Fruit fly (Drosophila melanogaster) whole organism, prepupa: ENCODE results near the gene CG15330.
A peak's percentile ranks its signal among the peaks of the same experiment; 100 is the strongest.

Experiments
- CG10631 ChIP-seq: fragments of 200-800 bp; sonication (Bioruptor generic); optimal IDR thresholded peaks from 2 replicates; lab custom pipeline; 2016; ENCODE audit warnings: missing biosample characterization, missing genetic modification characterization
- CG10669 ChIP-seq: fragments of 200-800 bp; sonication (Bioruptor generic); optimal IDR thresholded peaks from 3 replicates; lab custom pipeline; 2018; ENCODE audit warnings: missing biosample characterization, mild to moderate bottlenecking, missing genetic modification characterization, moderate library complexity
- CG11294 ChIP-seq: fragments of 200-800 bp; sonication (Bioruptor generic); IDR thresholded peaks from 2 replicates; pipeline ENCODE4 v1.3.6; 2022; ENCODE audit warnings: missing biosample characterization, missing genetic modification characterization
- CG11762 ChIP-seq: fragments of 200-800 bp; sonication (Bioruptor generic); optimal IDR thresholded peaks from 3 replicates; lab custom pipeline; 2016; ENCODE audit warnings: missing biosample characterization, missing genetic modification characterization; ENCODE audit not compliant: insufficient read depth
- CG11902 ChIP-seq: fragments of 200-800 bp; sonication (Bioruptor generic); optimal IDR thresholded peaks from 3 replicates; lab custom pipeline; 2016; ENCODE audit warnings: missing biosample characterization, missing genetic modification characterization
- CG15336 ChIP-seq: fragments of 200-800 bp; sonication (Bioruptor generic); IDR thresholded peaks from 2 replicates; pipeline ENCODE4 v1.3.6; 2022; ENCODE audit warnings: missing biosample characterization, missing genetic modification characterization
- CG1621 ChIP-seq: fragments of 200-800 bp; sonication (Bioruptor generic); optimal IDR thresholded peaks from 3 replicates; lab custom pipeline; 2018; ENCODE audit warnings: missing biosample characterization, mild to moderate bottlenecking, missing genetic modification characterization
- CG16779 ChIP-seq: fragments of 200-800 bp; sonication (Bioruptor generic); optimal IDR thresholded peaks from 3 replicates; lab custom pipeline; 2017; ENCODE audit warnings: missing biosample characterization, mild to moderate bottlenecking, missing genetic modification characterization
- CG3032 ChIP-seq: fragments of 200-800 bp; optimal IDR thresholded peaks from 2 replicates; lab custom pipeline; 2019; ENCODE audit warnings: missing biosample characterization, mild to moderate bottlenecking, missing genetic modification characterization, moderate library complexity
- CG31627 ChIP-seq: fragments of 200-800 bp; sonication (Bioruptor generic); optimal IDR thresholded peaks from 3 replicates; lab custom pipeline; 2016; ENCODE audit warnings: missing biosample characterization, missing genetic modification characterization
- CG32006 ChIP-seq: fragments of 200-800 bp; sonication (Bioruptor generic); optimal IDR thresholded peaks from 3 replicates; lab custom pipeline; 2017; ENCODE audit warnings: missing biosample characterization, mild to moderate bottlenecking, missing genetic modification characterization
- CG34406 ChIP-seq: fragments of 200-800 bp; sonication (Bioruptor generic); optimal IDR thresholded peaks from 3 replicates; lab custom pipeline; 2016; ENCODE audit warnings: missing biosample characterization, missing genetic modification characterization
- CG6276 ChIP-seq: fragments of 200-800 bp; sonication (Bioruptor generic); optimal IDR thresholded peaks from 2 replicates; lab custom pipeline; 2017; ENCODE audit warnings: missing biosample characterization, mild to moderate bottlenecking, missing genetic modification characterization
- CG6792 ChIP-seq: fragments of 200-800 bp; sonication (Bioruptor generic); optimal IDR thresholded peaks from 3 replicates; lab custom pipeline; 2016; ENCODE audit warnings: missing biosample characterization, missing genetic modification characterization
- CG6808 ChIP-seq: fragments of 200-800 bp; sonication (Bioruptor generic); optimal IDR thresholded peaks from 3 replicates; lab custom pipeline; 2017; ENCODE audit warnings: missing biosample characterization, missing genetic modification characterization, mild to moderate bottlenecking, moderate library complexity, missing genetic modification reagents
- CG6854 ChIP-seq: fragments of 200-800 bp; sonication (Bioruptor generic); optimal IDR thresholded peaks from 2 replicates; lab custom pipeline; 2017; ENCODE audit warnings: missing biosample characterization, mild to moderate bottlenecking, missing genetic modification characterization
- CG7368 ChIP-seq: fragments of 200-800 bp; sonication (Bioruptor generic); optimal IDR thresholded peaks from 3 replicates; lab custom pipeline; 2016; ENCODE audit warnings: missing biosample characterization, missing genetic modification characterization
- CG8319 ChIP-seq: fragments of 200-800 bp; sonication (Bioruptor generic); optimal IDR thresholded peaks from 3 replicates; lab custom pipeline; 2016; ENCODE audit warnings: missing biosample characterization, missing genetic modification characterization
- CG8632 ChIP-seq: fragments of 200-800 bp; sonication (Bioruptor generic); optimal IDR thresholded peaks from 3 replicates; lab custom pipeline; 2016; ENCODE audit warnings: missing biosample characterization, missing genetic modification characterization
- CG9139 ChIP-seq: fragments of 200-800 bp; sonication (Bioruptor generic); optimal IDR thresholded peaks from 3 replicates; lab custom pipeline; 2017; ENCODE audit warnings: missing biosample characterization, mild to moderate bottlenecking, missing genetic modification characterization
- Eip75B ChIP-seq: fragments of 200-800 bp; sonication (Bioruptor generic); optimal IDR thresholded peaks from 3 replicates; lab custom pipeline; 2016; ENCODE audit warnings: missing biosample characterization, missing genetic modification characterization
- Eip78C ChIP-seq: fragments of 200-800 bp; sonication (Bioruptor generic); peaks from one replicate; lab custom pipeline; 2016; ENCODE audit warnings: missing biosample characterization, missing genetic modification characterization
- Eip93F ChIP-seq: fragments of 200-800 bp; sonication (Bioruptor generic); optimal IDR thresholded peaks from 2 replicates; lab custom pipeline; 2016; ENCODE audit warnings: missing biosample characterization, mild to moderate bottlenecking, missing genetic modification characterization
- Ets96B ChIP-seq: fragments of 200-800 bp; optimal IDR thresholded peaks from 2 replicates; lab custom pipeline; 2019; ENCODE audit warnings: missing biosample characterization, mild to moderate bottlenecking, missing genetic modification characterization, moderate library complexity
- Gug ChIP-seq: fragments of 200-800 bp; sonication (Bioruptor generic); IDR thresholded peaks from 2 replicates; pipeline ENCODE4 v1.3.6; 2022; ENCODE audit warnings: missing biosample characterization, missing genetic modification characterization
- Hr38 ChIP-seq: sonication (Bioruptor generic); optimal IDR thresholded peaks from 2 replicates; lab custom pipeline; 2016; ENCODE audit warnings: missing biosample characterization, missing genetic modification characterization
- Hr39 ChIP-seq: fragments of 200-800 bp; sonication (Bioruptor generic); optimal IDR thresholded peaks from 2 replicates; lab custom pipeline; 2016; ENCODE audit warnings: missing biosample characterization, missing genetic modification characterization
- Hr4 ChIP-seq: fragments of 200-800 bp; sonication (Bioruptor generic); optimal IDR thresholded peaks from 3 replicates; lab custom pipeline; 2016; ENCODE audit warnings: missing biosample characterization, missing genetic modification characterization
- Lpt ChIP-seq: fragments of 200-800 bp; sonication (Bioruptor generic); optimal IDR thresholded peaks from 3 replicates; lab custom pipeline; 2016; ENCODE audit warnings: missing biosample characterization, missing genetic modification characterization
- Met ChIP-seq: fragments of 200-800 bp; sonication (Bioruptor generic); optimal IDR thresholded peaks from 3 replicates; lab custom pipeline; 2016; ENCODE audit warnings: missing biosample characterization, missing genetic modification characterization
- OdsH ChIP-seq: fragments of 200-800 bp; sonication (Bioruptor generic); optimal IDR thresholded peaks from 3 replicates; lab custom pipeline; 2016; ENCODE audit warnings: missing biosample characterization, missing genetic modification characterization
- Smox ChIP-seq: fragments of 200-800 bp; sonication (Bioruptor generic); optimal IDR thresholded peaks from 3 replicates; lab custom pipeline; 2016; ENCODE audit warnings: missing biosample characterization, missing genetic modification characterization
- Sox102F ChIP-seq: fragments of 200-800 bp; sonication (Bioruptor generic); optimal IDR thresholded peaks from 2 replicates; lab custom pipeline; 2016; ENCODE audit warnings: missing biosample characterization, mild to moderate bottlenecking, missing genetic modification characterization
- Sox14 ChIP-seq: fragments of 200-800 bp; sonication (Bioruptor generic); optimal IDR thresholded peaks from 3 replicates; lab custom pipeline; 2016; ENCODE audit warnings: missing biosample characterization, missing genetic modification characterization
- Sox15 ChIP-seq: fragments of 200-800 bp; sonication (Bioruptor generic); optimal IDR thresholded peaks from 3 replicates; lab custom pipeline; 2016; ENCODE audit warnings: missing biosample characterization, missing genetic modification characterization
- achi ChIP-seq: fragments of 200-800 bp; sonication (Bioruptor generic); optimal IDR thresholded peaks from 3 replicates; lab custom pipeline; 2016; ENCODE audit warnings: missing biosample characterization, missing genetic modification characterization
- acj6 ChIP-seq: fragments of 200-800 bp; sonication (Bioruptor generic); optimal IDR thresholded peaks from 3 replicates; lab custom pipeline; 2016; ENCODE audit warnings: missing biosample characterization, missing genetic modification characterization
- cyc ChIP-seq: fragments of 200-800 bp; sonication (Bioruptor generic); optimal IDR thresholded peaks from 3 replicates; lab custom pipeline; 2016; ENCODE audit warnings: missing biosample characterization, missing genetic modification characterization
- dac ChIP-seq: fragments of 200-800 bp; sonication (Bioruptor generic); optimal IDR thresholded peaks from 2 replicates; lab custom pipeline; 2017; ENCODE audit warnings: missing biosample characterization, mild to moderate bottlenecking, missing genetic modification characterization
- eg ChIP-seq: fragments of 200-800 bp; sonication (Bioruptor generic); IDR thresholded peaks from 3 replicates; pipeline ENCODE4 v1.3.6; 2022; ENCODE audit warnings: missing biosample characterization, missing genetic modification characterization
- esn ChIP-seq: fragments of 200-800 bp; sonication (Bioruptor generic); optimal IDR thresholded peaks from 2 replicates; lab custom pipeline; 2016; ENCODE audit warnings: missing biosample characterization, mild to moderate bottlenecking, missing genetic modification characterization, moderate library complexity
- fd59A ChIP-seq: fragments of 200-800 bp; sonication (Bioruptor generic); optimal IDR thresholded peaks from 2 replicates; lab custom pipeline; 2017; ENCODE audit warnings: missing biosample characterization, mild to moderate bottlenecking, missing genetic modification characterization, missing genetic modification reagents
- fd85E ChIP-seq: fragments of 200-800 bp; sonication (Bioruptor generic); optimal IDR thresholded peaks from 3 replicates; lab custom pipeline; 2016; ENCODE audit warnings: missing biosample characterization, missing genetic modification characterization
- fkh ChIP-seq: fragments of 200-800 bp; sonication (Bioruptor generic); optimal IDR thresholded peaks from 3 replicates; lab custom pipeline; 2017; ENCODE audit warnings: missing biosample characterization, mild to moderate bottlenecking, missing genetic modification characterization, moderate library complexity
- net ChIP-seq: fragments of 200-800 bp; sonication (Bioruptor generic); optimal IDR thresholded peaks from 3 replicates; lab custom pipeline; 2016; ENCODE audit warnings: missing biosample characterization, missing genetic modification characterization
- pdm3 ChIP-seq: fragments of 200-800 bp; sonication (Bioruptor generic); optimal IDR thresholded peaks from 3 replicates; lab custom pipeline; 2016; ENCODE audit warnings: missing biosample characterization, missing genetic modification characterization
- salr ChIP-seq, 2 experiments: fragments of 200-800 bp; sonication (Bioruptor generic); optimal IDR thresholded peaks; 3 replicates each; lab custom pipeline; 2016 to 2018; ENCODE audit warnings: missing biosample characterization in 2 of 2, missing genetic modification characterization in 2 of 2, mild to moderate bottlenecking in 1 of 2
- spab ChIP-seq: fragments of 200-800 bp; sonication (Bioruptor generic); optimal IDR thresholded peaks from 2 replicates; lab custom pipeline; 2017; ENCODE audit warnings: missing biosample characterization, mild to moderate bottlenecking, missing genetic modification characterization, missing genetic modification reagents
- ss ChIP-seq, 2 experiments: fragments of 200-800 bp; sonication (Bioruptor generic); optimal IDR thresholded peaks; 2 replicates in 1 of 2; 3 replicates in 1 of 2; lab custom pipeline; 2017 to 2018; ENCODE audit warnings: mild to moderate bottlenecking in 2 of 2, missing biosample characterization in 2 of 2, missing genetic modification characterization in 2 of 2, moderate library complexity in 1 of 2
- svp ChIP-seq: fragments of 200-800 bp; sonication (Bioruptor generic); peaks from one replicate; lab custom pipeline; 2016; ENCODE audit warnings: missing biosample characterization, missing genetic modification characterization
- topi ChIP-seq: fragments of 200-800 bp; sonication (Bioruptor generic); optimal IDR thresholded peaks from 3 replicates; lab custom pipeline; 2016; ENCODE audit warnings: missing biosample characterization, missing genetic modification characterization

The CG15330 gene

DNA sequence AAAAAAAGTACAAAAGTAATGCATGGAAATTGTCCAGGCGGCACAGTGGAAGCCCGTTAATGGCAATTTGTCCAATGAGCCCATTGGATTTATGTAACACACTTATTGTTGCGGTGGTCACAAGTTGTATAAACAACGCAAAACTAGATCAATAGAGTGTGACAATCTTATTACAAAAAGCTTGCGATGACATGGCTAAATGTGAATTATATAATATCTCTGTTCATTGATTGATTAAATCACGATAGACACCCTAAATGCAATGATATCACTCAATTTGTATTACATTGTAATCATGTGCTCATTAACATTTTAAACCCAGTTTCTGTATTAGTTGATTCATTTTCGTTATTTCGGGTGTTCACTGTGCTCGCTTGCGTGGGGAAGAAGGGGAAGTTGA lies 22.2 kb downstream of the CG15330 start (continued):
- peak; percentile 28 for TF ChIP-seq cyc
- peak in 1 of 2 experiments; percentile 9 for TF ChIP-seq salr (GFP tag; optimal IDR thresholded peaks at IDR 0.05; lab: Kevin White, UChicago)
- TF ChIP-seq, all 60 proteins: peak for 42

DNA sequence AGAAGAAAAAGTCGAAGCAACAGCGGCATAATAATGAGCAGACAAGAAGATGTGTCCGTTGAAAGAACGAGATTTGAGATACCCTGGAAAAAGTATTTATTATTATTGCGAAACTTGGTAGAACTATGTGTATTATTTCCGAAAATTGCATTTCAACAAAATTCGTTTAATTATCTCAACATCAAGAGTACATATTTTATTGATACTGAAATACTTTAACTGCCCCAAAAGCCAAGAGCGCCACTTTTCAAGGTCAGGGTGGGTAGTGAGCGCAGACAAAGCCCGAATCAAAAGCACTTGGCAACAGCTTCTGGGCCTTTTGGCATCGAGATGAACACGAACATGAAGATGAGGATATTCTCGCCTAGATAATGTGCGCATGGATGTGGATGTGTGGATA lies 23.3 kb downstream of the CG15330 start:
- TF ChIP-seq Eip75B (GFP tag; lab: Kevin White, UChicago): peak; percentile 30
- no peak for TF ChIP-seq fkh (GFP tag; lab: Kevin White, UChicago)
- no peak for TF ChIP-seq CG11294 (GFP tag; lab: Robert Waterston, UW)
- peak; percentile 16 for TF ChIP-seq OdsH (GFP tag; lab: Kevin White, UChicago)
- TF ChIP-seq CG11902 (GFP tag; lab: Kevin White, UChicago): no peak
- peak; percentile 18 for TF ChIP-seq Lpt (GFP tag; lab: Kevin White, UChicago)
- TF ChIP-seq svp: no peak
- TF ChIP-seq Ets96B (tag; lab: Kevin White, UChicago): peak; percentile 53
- no peak for TF ChIP-seq Smox (GFP tag; lab: Kevin White, UChicago)
- TF ChIP-seq CG11762 (GFP tag; lab: Kevin White, UChicago): no peak
- no peak for TF ChIP-seq eg (GFP tag; lab: Robert Waterston, UW)
- TF ChIP-seq ss (GFP tag; optimal IDR thresholded peaks at IDR 0.05; lab: Kevin White, UChicago): peak; percentile 5 to 45
- no peak for TF ChIP-seq CG6854 (GFP tag; lab: Kevin White, UChicago)
- peak; percentile 62 for TF ChIP-seq Eip78C (GFP tag; lab: Kevin White, UChicago)
- TF ChIP-seq dac (GFP tag; lab: Kevin White, UChicago): no peak
- no peak for TF ChIP-seq Eip93F (GFP tag; lab: Kevin White, UChicago)
- no peak for TF ChIP-seq topi (GFP tag; lab: Kevin White, UChicago)
- TF ChIP-seq spab (GFP tag; lab: Kevin White, UChicago): peak; percentile 46
- TF ChIP-seq CG3032 (tag; lab: Kevin White, UChicago): peak; percentile 45
- no peak for TF ChIP-seq Gug (GFP tag; lab: Robert Waterston, UW)
- TF ChIP-seq CG34406 (GFP tag; lab: Kevin White, UChicago): peak; percentile 28
- TF ChIP-seq Hr39 (GFP tag; lab: Kevin White, UChicago): no peak
- TF ChIP-seq CG7368 (GFP tag; lab: Kevin White, UChicago): no peak
- TF ChIP-seq Hr4 (GFP tag; lab: Kevin White, UChicago): no peak
- TF ChIP-seq Met (GFP tag; lab: Kevin White, UChicago): no peak
- TF ChIP-seq achi: peak; percentile 47
- no peak for TF ChIP-seq Hr38 (GFP tag; lab: Kevin White, UChicago)
- TF ChIP-seq Sox15 (GFP tag; lab: Kevin White, UChicago): no peak
- TF ChIP-seq CG9139 (GFP tag; lab: Kevin White, UChicago): no peak
- TF ChIP-seq CG31627 (GFP tag; lab: Kevin White, UChicago): no peak
- TF ChIP-seq acj6 (GFP tag; lab: Kevin White, UChicago): peak; percentile 36
- peak; percentile 31 for TF ChIP-seq pdm3 (GFP tag; lab: Kevin White, UChicago)
- no peak for TF ChIP-seq CG8319 (GFP tag; lab: Kevin White, UChicago)
- peak; percentile 3 for TF ChIP-seq fd59A (GFP tag; lab: Kevin White, UChicago)
- TF ChIP-seq CG10631 (GFP tag; lab: Kevin White, UChicago): peak; percentile 27
- TF ChIP-seq CG32006 (GFP tag; lab: Kevin White, UChicago): peak; percentile 25
- peak; percentile 14 for TF ChIP-seq CG6792 (GFP tag; lab: Kevin White, UChicago)
- no peak for TF ChIP-seq Sox102F (GFP tag; lab: Kevin White, UChicago)
- TF ChIP-seq CG10669 (GFP tag; lab: Kevin White, UChicago): peak; percentile 40
- TF ChIP-seq CG1621 (tag; lab: Kevin White, UChicago): peak; percentile 14
- TF ChIP-seq CG6276 (GFP tag; lab: Kevin White, UChicago): no peak
- TF ChIP-seq net (GFP tag; lab: Kevin White, UChicago): peak; percentile 2
- no peak for TF ChIP-seq CG16779 (tag; lab: Kevin White, UChicago)
- TF ChIP-seq CG8632 (GFP tag; lab: Kevin White, UChicago): no peak
- peak in 1 of 2 experiments; percentile 16 for TF ChIP-seq salr (GFP tag; optimal IDR thresholded peaks at IDR 0.05; lab: Kevin White, UChicago)
- TF ChIP-seq fd85E (GFP tag; lab: Kevin White, UChicago): no peak
- no peak for TF ChIP-seq cyc
- TF ChIP-seq esn (GFP tag; lab: Kevin White, UChicago): peak; percentile 0
- TF ChIP-seq Sox14 (GFP tag; lab: Kevin White, UChicago): peak; percentile 49
- 0 out of 2 replicates have a peak, but pooled peaks have one; percentile 26 for TF ChIP-seq CG15336 (GFP tag; lab: Robert Waterston, UW)
- peak; percentile 25 for TF ChIP-seq CG6808 (GFP tag; lab: Kevin White, UChicago)
